Worm (Caenorhabditis elegans) whole organism, early embryonic: ENCODE measurements around the gene C16E9.2.

ENCODE experiments used
- F13C5.2 ChIP-seq: sonication (generic microtip); optimal IDR thresholded peaks from 2 replicates; lab custom pipeline; 2017; ENCODE audit warnings: mild to moderate bottlenecking, missing genetic modification characterization, inconsistent platforms, missing compliant biosample characterization
- aly-1 ChIP-seq: sonication (generic microtip); optimal IDR thresholded peaks from 2 replicates; lab custom pipeline; 2016; ENCODE audit warnings: missing genetic modification characterization, missing compliant biosample characterization
- ama-1 ChIP-seq: fragments of 150-350 bp; optimal IDR thresholded peaks from 2 replicates; lab custom pipeline; 2014
- ets-7 ChIP-seq: sonication (generic microtip); optimal IDR thresholded peaks from 2 replicates; lab custom pipeline; 2016; ENCODE audit warnings: missing genotype, missing genetic modification characterization, missing compliant biosample characterization
- hnd-1 ChIP-seq: sonication (generic microtip); optimal IDR thresholded peaks from 2 replicates; lab custom pipeline; 2016; ENCODE audit warnings: missing genetic modification characterization, missing compliant biosample characterization
- tra-4 ChIP-seq: sonication (generic microtip); optimal IDR thresholded peaks from 2 replicates; lab custom pipeline; 2017; ENCODE audit warnings: missing genetic modification characterization, missing compliant biosample characterization

DNA sequence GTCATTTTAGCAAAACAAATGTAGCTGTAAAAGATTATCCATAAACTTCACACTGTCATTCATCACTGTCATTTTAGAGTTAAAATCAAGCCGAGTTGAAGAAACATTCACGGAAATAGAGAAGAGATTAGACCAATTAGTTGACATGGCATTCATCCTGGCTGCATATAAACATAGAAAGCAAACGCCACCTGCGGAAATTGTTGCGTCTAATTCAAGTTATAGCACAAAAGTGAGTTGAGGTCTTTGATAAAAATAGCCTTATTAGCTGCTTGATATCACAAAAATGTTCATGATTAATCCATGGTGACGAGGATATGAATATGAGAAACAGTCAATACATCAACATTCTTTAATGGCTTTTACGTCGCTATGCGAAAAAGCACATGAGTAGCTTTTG is 33.0 kb downstream of the C16E9.2 start:
- no peak for TF ChIP-seq hnd-1 (tag; lab: Kevin White, UChicago)
- no peak for TF ChIP-seq F13C5.2 (tag; lab: Kevin White, UChicago)
- no peak for TF ChIP-seq ets-7
- TF ChIP-seq ama-1 (lab: Kevin White, UChicago) = no peak
- no peak for TF ChIP-seq aly-1 (tag; lab: Kevin White, UChicago)
- no peak for TF ChIP-seq tra-4 (tag; lab: Kevin White, UChicago)
